Worm (Caenorhabditis elegans): Measurements from ENCODE around the gene gcy-4.

ce11 chrII:10308726-10309125, at the start of gene gcy-4:
- no peak for TF ChIP-seq K12H6.12 (tag; optimal IDR thresholded peaks at IDR 0.05)
- TF ChIP-seq ceh-27 (GFP tag; optimal IDR thresholded peaks at IDR 0.05): no peak
- TF ChIP-seq ccch-3 (GFP tag; optimal IDR thresholded peaks at IDR 0.05): no peak
- TF ChIP-seq tbp1 (GFP tag; optimal IDR thresholded peaks at IDR 0.05): no peak
- TF ChIP-seq let-607 (tag; optimal IDR thresholded peaks at IDR 0.05): no peak
- no peak for TF ChIP-seq ztf-25 (GFP tag; IDR thresholded peaks at IDR 0.05)
- no peak for TF ChIP-seq madf-8 (GFP tag; conservative IDR thresholded peaks at IDR 0.05)
- TF ChIP-seq ekl-4 (GFP tag; IDR thresholded peaks at IDR 0.05): no peak
- no peak for TF ChIP-seq madf-10 (tag; optimal IDR thresholded peaks at IDR 0.05)
